Worm (Caenorhabditis elegans): Measurements from ENCODE around the gene txt-12.

Gene txt-12

ce11 chrV:15074907-15075306 is 17.9 kb upstream of the txt-12 start:
- TF ChIP-seq sdz-12 (GFP tag; optimal IDR thresholded peaks at IDR 0.05) (no peak), Y75B8A.6 (GFP tag; IDR thresholded peaks at IDR 0.05) (no peak), R02D3.7 (tag; optimal IDR thresholded peaks at IDR 0.05) (no peak), fkh-10 (GFP tag; optimal IDR thresholded peaks at IDR 0.05) (peak; percentile 82), gei-8 (GFP tag; optimal IDR thresholded peaks at IDR 0.05) (no peak), T26A8.4 (GFP tag; IDR thresholded peaks at IDR 0.05) (no peak), lin-38 (GFP tag; IDR thresholded peaks at IDR 0.05) (no peak), cey-2 (tag; optimal IDR thresholded peaks at IDR 0.05; ENCODE audit: borderline replicate concordance, insufficient read depth) (no peak), daf-16 (GFP tag; optimal IDR thresholded peaks at IDR 0.05) (no peak), daf-16 (tag; optimal IDR thresholded peaks at IDR 0.05) (no peak), madf-5 (GFP tag; IDR thresholded peaks at IDR 0.05) (no peak), nhr-102 (tag; optimal IDR thresholded peaks at IDR 0.05) (no peak), daf-8 (GFP tag; IDR thresholded peaks at IDR 0.05) (no peak), F44E2.7 (GFP tag; IDR thresholded peaks at IDR 0.05) (no peak), set-16 (GFP tag; IDR thresholded peaks at IDR 0.05) (no peak), ZK337.2 (GFP tag; IDR thresholded peaks at IDR 0.05) (no peak), ztf-11 (tag; optimal IDR thresholded peaks at IDR 0.05) (no peak), nhr-25 (tag; optimal IDR thresholded peaks at IDR 0.05; ENCODE audit: borderline replicate concordance, insufficient read depth) (no peak), egl-43 (GFP tag; IDR thresholded peaks at IDR 0.05) (no peak), arid-1 (GFP tag; conservative IDR thresholded peaks at IDR 0.05) (no peak), aha-1 (tag) (peak; percentile 80), lin-15B (tag; optimal IDR thresholded peaks at IDR 0.05) (no peak), spr-3 (GFP tag; optimal IDR thresholded peaks at IDR 0.05) (no peak), Y48G9A.11 (GFP tag; IDR thresholded peaks at IDR 0.05) (no peak), ceh-28 (tag; optimal IDR thresholded peaks at IDR 0.05) (peak; percentile 35), D1046.2 (GFP tag; IDR thresholded peaks at IDR 0.05) (no peak), mes-2 (tag; optimal IDR thresholded peaks at IDR 0.05; ENCODE audit: poor library complexity, severe bottlenecking) (peak; percentile 10), pqm-1 (tag; optimal IDR thresholded peaks at IDR 0.05) (no peak), daf-19 (GFP tag; conservative IDR thresholded peaks at IDR 0.05) (no peak), unc-62 (GFP tag; optimal IDR thresholded peaks at IDR 0.05 in 1 of 2) (peak in 1 of 2 experiments; percentile 25), unc-62 (tag; optimal IDR thresholded peaks at IDR 0.05) (no peak), T20F7.1 (GFP tag; optimal IDR thresholded peaks at IDR 0.05) (no peak), mxl-2 (GFP tag; conservative IDR thresholded peaks at IDR 0.05) (no peak), daf-12 (tag; optimal IDR thresholded peaks at IDR 0.05) (no peak), rbr-2 (tag; optimal IDR thresholded peaks at IDR 0.05) (peak; percentile 43), hlh-30 (tag; optimal IDR thresholded peaks at IDR 0.05; ENCODE audit: insufficient read depth) (no peak), ces-1 (GFP tag; optimal IDR thresholded peaks at IDR 0.05) (no peak), F37D6.2 (tag; optimal IDR thresholded peaks at IDR 0.05) (no peak), nhr-10 (tag; optimal IDR thresholded peaks at IDR 0.05) (no peak), lsy-2 (tag; optimal IDR thresholded peaks at IDR 0.05) (peak in 1 of 2 experiments; percentile 32), hlh-11 (tag; optimal IDR thresholded peaks at IDR 0.05) (no peak), ceh-20 (GFP tag; IDR thresholded peaks at IDR 0.05) (no peak), hmg-1.1 (GFP tag; IDR thresholded peaks at IDR 0.05) (peak; percentile 65), hif-1 (tag; optimal IDR thresholded peaks at IDR 0.05) (no peak), ceh-44 (GFP tag; IDR thresholded peaks at IDR 0.05) (no peak), F10B5.3 (tag; optimal IDR thresholded peaks at IDR 0.05) (no peak), fos-1 (tag; optimal IDR thresholded peaks at IDR 0.05) (no peak)

Measured in whole organism, L4 larva.